Worm (Caenorhabditis elegans) whole organism, L3 larva: ENCODE data around the gene C16A11.4.
A peak's percentile ranks its signal among the peaks of the same experiment; 100 is the strongest.

Source experiments
- R02D3.7 ChIP-seq: fragments of 150-350 bp; optimal IDR thresholded peaks from 2 replicates; lab custom pipeline; 2014; ENCODE audit warnings: missing biosample characterization, missing genetic modification characterization
- ama-1 ChIP-seq: fragments of 150-350 bp; optimal IDR thresholded peaks from 2 replicates; lab custom pipeline; 2018
- ceh-28 ChIP-seq: fragments of 150-350 bp; optimal IDR thresholded peaks from 2 replicates; lab custom pipeline; 2014; ENCODE audit warnings: missing biosample characterization, missing genetic modification reagents, missing genetic modification characterization
- ceh-82 ChIP-seq: fragments of 150-350 bp; optimal IDR thresholded peaks from 2 replicates; lab custom pipeline; 2014; ENCODE audit warnings: missing biosample characterization, missing genetic modification characterization
- ceh-9 ChIP-seq: sonication (generic microtip); optimal IDR thresholded peaks from 2 replicates; lab custom pipeline; 2018; ENCODE audit warnings: missing biosample characterization, missing genetic modification characterization
- daf-12 ChIP-seq: fragments of 150-350 bp; optimal IDR thresholded peaks from 2 replicates; lab custom pipeline; 2014; ENCODE audit warnings: missing biosample characterization, missing genetic modification reagents, missing genetic modification characterization
- egl-27 ChIP-seq: sonication (generic microtip); optimal IDR thresholded peaks from 4 replicates; lab custom pipeline; 2017; ENCODE audit warnings: missing biosample characterization, missing genetic modification reagents, missing genetic modification characterization
- egl-5 ChIP-seq: fragments of 150-350 bp; optimal IDR thresholded peaks from 2 replicates; lab custom pipeline; 2017; ENCODE audit warnings: missing biosample characterization, missing genetic modification reagents, missing genetic modification characterization, inconsistent platforms
- elt-2 ChIP-seq: sonication (generic microtip); optimal IDR thresholded peaks from 2 replicates; lab custom pipeline; 2016; ENCODE audit warnings: missing genetic modification reagents, mild to moderate bottlenecking, missing genetic modification characterization, missing compliant biosample characterization
- elt-3 ChIP-seq, 3 experiments: fragments of 150-350 bp in 1 of 3; sonication (generic microtip) in 2 of 3; optimal IDR thresholded peaks; 2 replicates in 2 of 3; 4 replicates in 1 of 3; lab custom pipeline; 2014 to 2017; ENCODE audit warnings: missing biosample characterization in 3 of 3, missing genetic modification characterization in 3 of 3
- eor-1 ChIP-seq, 2 experiments: fragments of 150-350 bp; optimal IDR thresholded peaks; 2 replicates each; lab custom pipeline; 2014 to 2018; ENCODE audit warnings: missing biosample characterization in 2 of 2, missing genetic modification characterization in 2 of 2
- fkh-10 ChIP-seq: sonication (generic microtip); optimal IDR thresholded peaks from 2 replicates; lab custom pipeline; 2017; ENCODE audit warnings: missing biosample characterization, missing genetic modification reagents, missing genetic modification characterization
- fkh-2 ChIP-seq: fragments of 150-350 bp; optimal IDR thresholded peaks from 2 replicates; lab custom pipeline; 2014; ENCODE audit warnings: missing biosample characterization, missing genetic modification reagents, missing genetic modification characterization
- hmg-11 ChIP-seq: sonication (generic microtip); optimal IDR thresholded peaks from 2 replicates; lab custom pipeline; 2016; ENCODE audit warnings: missing genetic modification characterization, missing compliant biosample characterization
- jun-1 ChIP-seq: fragments of 150-350 bp; optimal IDR thresholded peaks from 2 replicates; lab custom pipeline; 2014; ENCODE audit warnings: missing biosample characterization, missing genetic modification reagents, missing genetic modification characterization
- lin-15B ChIP-seq: fragments of 150-350 bp; optimal IDR thresholded peaks from 2 replicates; lab custom pipeline; 2014; ENCODE audit warnings: missing biosample characterization, missing genetic modification characterization
- lin-39 ChIP-seq: fragments of 150-350 bp; optimal IDR thresholded peaks from 2 replicates; lab custom pipeline; 2018; ENCODE audit warnings: missing biosample characterization, missing genetic modification reagents, missing genetic modification characterization
- lsy-12 ChIP-seq: sonication (generic microtip); optimal IDR thresholded peaks from 2 replicates; lab custom pipeline; 2016; ENCODE audit warnings: mild to moderate bottlenecking, missing genetic modification characterization, missing compliant biosample characterization
- mdl-1 ChIP-seq: fragments of 150-350 bp; optimal IDR thresholded peaks from 2 replicates; lab custom pipeline; 2014; ENCODE audit warnings: missing biosample characterization, missing genetic modification characterization
- mml-1 ChIP-seq: fragments of 150-350 bp; sonication (generic microtip); optimal IDR thresholded peaks from 3 replicates; lab custom pipeline; 2014; ENCODE audit warnings: missing biosample characterization, missing genetic modification characterization
- nhr-11 ChIP-seq: fragments of 150-350 bp; optimal IDR thresholded peaks from 2 replicates; lab custom pipeline; 2014; ENCODE audit warnings: missing biosample characterization, missing genetic modification characterization
- nhr-23 ChIP-seq: fragments of 150-350 bp; optimal IDR thresholded peaks from 2 replicates; lab custom pipeline; 2014; ENCODE audit warnings: missing biosample characterization, missing genetic modification reagents, missing genetic modification characterization
- nhr-25 ChIP-seq: sonication (generic microtip); optimal IDR thresholded peaks from 2 replicates; lab custom pipeline; 2017; ENCODE audit warnings: missing biosample characterization, missing genetic modification characterization
- nhr-28 ChIP-seq: fragments of 150-350 bp; optimal IDR thresholded peaks from 2 replicates; lab custom pipeline; 2014; ENCODE audit warnings: missing biosample characterization, missing genetic modification characterization
- nhr-43 ChIP-seq: sonication (generic microtip); optimal IDR thresholded peaks from 2 replicates; lab custom pipeline; 2016; ENCODE audit warnings: mild to moderate bottlenecking, missing genetic modification characterization, missing compliant biosample characterization; ENCODE audit not compliant: poor library complexity, severe bottlenecking
- nhr-67 ChIP-seq: fragments of 150-350 bp; optimal IDR thresholded peaks from 2 replicates; lab custom pipeline; 2014; ENCODE audit warnings: missing biosample characterization, missing genetic modification characterization
- nhr-76 ChIP-seq: fragments of 150-350 bp; sonication (generic microtip); optimal IDR thresholded peaks from 5 replicates; lab custom pipeline; 2014; ENCODE audit warnings: missing biosample characterization, missing genetic modification characterization
- nhr-77 ChIP-seq: fragments of 150-350 bp; optimal IDR thresholded peaks from 2 replicates; lab custom pipeline; 2014; ENCODE audit warnings: missing biosample characterization, missing genetic modification characterization
- pha-4 ChIP-seq: fragments of 150-350 bp; optimal IDR thresholded peaks from 2 replicates; lab custom pipeline; 2014; ENCODE audit warnings: missing biosample characterization, missing genetic modification reagents, missing genetic modification characterization
- skn-1 ChIP-seq: fragments of 150-350 bp; optimal IDR thresholded peaks from 2 replicates; lab custom pipeline; 2014; ENCODE audit warnings: missing biosample characterization, missing genetic modification characterization
- snpc-4 ChIP-seq: fragments of 150-350 bp; optimal IDR thresholded peaks from 2 replicates; lab custom pipeline; 2014; ENCODE audit warnings: missing biosample characterization, missing genetic modification characterization
- tbx-2 ChIP-seq: sonication (generic microtip); optimal IDR thresholded peaks from 2 replicates; lab custom pipeline; 2016; ENCODE audit warnings: mild to moderate bottlenecking, missing genetic modification characterization, missing compliant biosample characterization
- unc-62 ChIP-seq: fragments of 150-350 bp; sonication (generic microtip); optimal IDR thresholded peaks from 4 replicates; lab custom pipeline; 2014; ENCODE audit warnings: missing biosample characterization, missing genetic modification reagents, missing genetic modification characterization
- zag-1 ChIP-seq: fragments of 150-350 bp; optimal IDR thresholded peaks from 2 replicates; lab custom pipeline; 2014; ENCODE audit warnings: missing biosample characterization, missing genetic modification characterization
- ztf-11 ChIP-seq: fragments of 150-350 bp; optimal IDR thresholded peaks from 2 replicates; lab custom pipeline; 2014; ENCODE audit warnings: missing biosample characterization, missing genetic modification characterization

Gene C16A11.4

DNA sequence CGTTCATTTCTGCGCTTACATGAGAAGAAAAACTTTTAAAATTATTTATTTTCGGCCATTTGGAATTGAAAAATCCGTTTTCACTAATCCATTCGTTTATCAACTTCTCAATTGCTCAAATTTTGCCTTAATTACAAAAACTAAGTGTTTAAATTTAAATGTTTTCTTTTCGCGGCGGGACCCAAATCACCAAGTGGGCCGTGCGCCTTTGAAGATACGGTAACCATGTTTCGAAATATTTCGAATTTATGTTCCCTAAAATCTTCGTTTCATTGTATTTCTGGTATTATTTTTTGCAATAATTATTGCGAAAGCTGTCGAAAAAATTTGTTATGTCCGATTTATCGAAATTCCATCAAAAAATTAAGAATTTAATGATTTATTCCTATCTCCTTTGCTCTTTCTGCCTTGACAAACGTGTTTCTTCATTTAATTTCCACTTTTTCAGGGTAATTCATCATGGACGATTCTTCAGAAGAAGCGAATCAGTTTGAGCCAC, at the start of gene C16A11.4:
Gene C16A11.4, plus strand, starts transcription at position 449 of the 499 bp plus-strand sequence.
- TF ChIP-seq snpc-4 (tag; lab: Kevin White, UChicago) (no peak), fkh-10 (no peak), nhr-67 (tag; lab: Kevin White, UChicago) (no peak), lin-39 (no peak), mml-1 (tag; lab: Kevin White, UChicago) (no peak), nhr-28 (no peak), zag-1 (tag; lab: Kevin White, UChicago) (no peak), mdl-1 (tag; lab: Kevin White, UChicago) (no peak), tbx-2 (no peak), skn-1 (tag; lab: Kevin White, UChicago) (no peak), ceh-28 (tag; lab: Kevin White, UChicago) (no peak), lin-15B (no peak), ceh-9 (tag; lab: Kevin White, UChicago) (no peak), fkh-2 (tag; lab: Kevin White, UChicago) (no peak)

ce11 chrII:4178838-4179237, 48.0 kb upstream of the C16A11.4 start, which contains the start of gene R03H10.7:
Gene R03H10.7 (minus strand): TSS chrII:4178938.
- TF ChIP-seq nhr-43 (tag; lab: Kevin White, UChicago) (no peak), daf-12 (tag; lab: Kevin White, UChicago) (no peak), ama-1 (lab: Kevin White, UChicago) (no peak), nhr-25 (tag; lab: Kevin White, UChicago) (no peak), elt-2 (tag; lab: Kevin White, UChicago) (no peak), pha-4 (no peak), lin-15B (no peak), unc-62 (GFP tag; lab: Kevin White, UChicago) (no peak), tbx-2 (no peak), ztf-11 (tag; lab: Kevin White, UChicago) (no peak), ceh-28 (tag; lab: Kevin White, UChicago) (no peak), eor-1 (tag; optimal IDR thresholded peaks at IDR 0.05; lab: Kevin White, UChicago) (no peak), mml-1 (tag; lab: Kevin White, UChicago) (no peak), R02D3.7 (tag; lab: Kevin White, UChicago) (no peak), nhr-76 (tag; lab: Kevin White, UChicago) (no peak), nhr-11 (tag; lab: Kevin White, UChicago) (no peak), ceh-82 (tag; lab: Kevin White, UChicago) (no peak)

- TF ChIP-seq egl-5 (peak; percentile 51), hmg-11 (tag; lab: Kevin White, UChicago) (no peak), mml-1 (tag; lab: Kevin White, UChicago) (no peak), nhr-28 (no peak), ceh-9 (tag; lab: Kevin White, UChicago) (no peak), pha-4 (peak; percentile 74)
Observed at ce11 chrII:4179897-4180296, 46.9 kb upstream of the C16A11.4 start, which contains the start of gene R03H10.1. Gene R03H10.1 (plus strand): TSS chrII:4180248.

- no peak for TF ChIP-seq pha-4
- no peak for TF ChIP-seq nhr-23 (tag; lab: Kevin White, UChicago)
- TF ChIP-seq lin-15B = no peak
- TF ChIP-seq nhr-25 (tag; lab: Kevin White, UChicago) = no peak
- no peak for TF ChIP-seq ama-1 (lab: Kevin White, UChicago)
- no peak for TF ChIP-seq lsy-12 (tag; lab: Kevin White, UChicago)
- no peak for TF ChIP-seq elt-3 (tag; optimal IDR thresholded peaks at IDR 0.05; lab: Kevin White, UChicago)
- TF ChIP-seq nhr-77 = no peak
- no peak for TF ChIP-seq zag-1 (tag; lab: Kevin White, UChicago)
- TF ChIP-seq mml-1 (tag; lab: Kevin White, UChicago) = no peak
- no peak for TF ChIP-seq nhr-43 (tag; lab: Kevin White, UChicago)
- no peak for TF ChIP-seq egl-5
- no peak for TF ChIP-seq elt-2 (tag; lab: Kevin White, UChicago)
- no peak for TF ChIP-seq egl-27 (tag; lab: Kevin White, UChicago)
- no peak for TF ChIP-seq nhr-11 (tag; lab: Kevin White, UChicago)
- TF ChIP-seq ceh-9 (tag; lab: Kevin White, UChicago) = no peak
- no peak for TF ChIP-seq jun-1 (tag; lab: Kevin White, UChicago)
- TF ChIP-seq daf-12 (tag; lab: Kevin White, UChicago) = no peak
Observed at ce11 chrII:4182364-4182763, 44.5 kb upstream of the C16A11.4 start, which contains the start of gene R03H10.11. Gene R03H10.11 (plus strand): TSS chrII:4182664.
